Worm (Caenorhabditis elegans): ENCODE results near the gene tbc-6.

DNA sequence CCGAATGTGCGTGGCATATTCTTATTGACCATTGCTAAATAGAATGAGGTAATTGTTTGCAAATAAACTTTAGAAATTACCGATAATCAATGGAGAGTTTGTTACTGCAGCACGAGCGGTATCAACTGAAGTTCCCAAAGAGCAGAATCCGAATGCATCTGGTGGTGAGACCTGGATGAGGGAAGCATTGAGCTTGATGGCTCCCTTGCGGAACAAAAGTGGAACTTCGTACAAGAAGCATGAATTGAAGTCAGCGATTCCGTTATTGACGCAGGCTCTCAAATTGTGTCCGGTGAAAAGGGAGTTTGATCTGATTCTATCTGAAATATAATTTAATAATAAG lies 41.6 kb downstream of the tbc-6 start:
- TF ChIP-seq flt-1 (GFP tag; IDR thresholded peaks at IDR 0.05) (no peak), med-1 (GFP tag; optimal IDR thresholded peaks at IDR 0.05; ENCODE audit: insufficient read depth) (no peak), ztf-23 (GFP tag; IDR thresholded peaks at IDR 0.05) (no peak), cog-1 (tag; optimal IDR thresholded peaks at IDR 0.05) (no peak)

Data from whole organism, midembryonic.